Worm (Caenorhabditis elegans) whole organism, L4 larva: ENCODE measurements around the gene F52E4.5.

Experiments used
- ama-1 ChIP-seq: fragments of 150-350 bp; optimal IDR thresholded peaks from 2 replicates; lab custom pipeline; 2014; ENCODE audit warnings: inconsistent platforms, mixed read lengths
- daf-19 ChIP-seq: fragments of 200-800 bp; sonication (Bioruptor generic); conservative IDR thresholded peaks from 2 replicates; pipeline ENCODE4 v1.3.6; 2022; ENCODE audit warnings: missing genetic modification characterization, missing compliant biosample characterization
- dpl-1 ChIP-seq: fragments of 150-350 bp; optimal IDR thresholded peaks from 2 replicates; lab custom pipeline; 2014; ENCODE audit warnings: missing biosample characterization, missing genetic modification reagents, missing genetic modification characterization
- duxl-1 ChIP-seq: sonication (generic microtip); optimal IDR thresholded peaks from 2 replicates; lab custom pipeline; 2016; ENCODE audit warnings: mild to moderate bottlenecking, missing genetic modification characterization, moderate library complexity, missing compliant biosample characterization; ENCODE audit not compliant: poor library complexity
- lin-39 ChIP-seq: fragments of 150-350 bp; optimal IDR thresholded peaks from 2 replicates; lab custom pipeline; 2014; ENCODE audit warnings: missing biosample characterization, missing genetic modification reagents, missing genetic modification characterization
- snpc-1.2 ChIP-seq: fragments of 200-800 bp; sonication (Bioruptor generic); IDR thresholded peaks from 2 replicates; pipeline ENCODE4 v1.3.6; 2022; ENCODE audit warnings: missing genetic modification reagents, missing genetic modification characterization, missing compliant biosample characterization
- snpc-4 ChIP-seq: fragments of 150-350 bp; optimal IDR thresholded peaks from 2 replicates; lab custom pipeline; 2014; ENCODE audit warnings: missing biosample characterization, missing genetic modification characterization
- unc-130 ChIP-seq: sonication (generic microtip); optimal IDR thresholded peaks from 2 replicates; lab custom pipeline; 2016; ENCODE audit warnings: missing genetic modification reagents, missing genetic modification characterization, missing compliant biosample characterization

DNA sequence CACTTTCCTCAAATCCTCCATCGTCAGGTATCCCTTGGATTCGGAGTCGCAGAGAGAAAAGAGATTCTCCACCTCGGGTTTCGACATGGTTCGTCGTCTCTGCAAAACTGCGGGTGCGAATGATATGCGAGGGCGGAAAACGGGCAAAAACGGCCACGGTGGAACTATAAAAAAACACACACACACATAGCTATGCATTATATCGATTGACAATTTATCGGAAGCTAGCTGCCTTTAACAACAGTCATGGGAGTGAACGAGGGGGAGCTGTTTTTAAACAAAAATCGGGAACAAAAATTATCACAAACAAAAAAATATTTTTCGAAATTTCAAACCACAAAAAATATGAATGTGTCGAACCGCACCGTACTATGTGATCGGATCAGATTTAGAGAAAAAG, 27.8 kb downstream of the F52E4.5 start, which contains the start of gene rsef-1:
- TF ChIP-seq daf-19, result no peak
- no peak for TF ChIP-seq snpc-1.2
- no peak for TF ChIP-seq unc-130 (GFP tag; lab: Kevin White, UChicago)
- TF ChIP-seq ama-1, result no peak
- TF ChIP-seq duxl-1, result no peak
- TF ChIP-seq snpc-4, result no peak
- no peak for TF ChIP-seq dpl-1 (GFP tag; lab: Kevin White, UChicago)
- TF ChIP-seq lin-39 (tag; lab: Kevin White, UChicago), result no peak
